Worm (Caenorhabditis elegans) whole organism, L2 larva: ENCODE measurements around the gene T04H1.12.

Source experiments
- C34F6.9 ChIP-seq: fragments of 150-350 bp; optimal IDR thresholded peaks from 2 replicates; lab custom pipeline; 2014; ENCODE audit warnings: missing biosample characterization, missing genetic modification characterization
- F13H6.1 ChIP-seq: sonication (generic microtip); optimal IDR thresholded peaks from 2 replicates; lab custom pipeline; 2016; ENCODE audit warnings: missing genetic modification characterization, missing compliant biosample characterization
- R02D3.7 ChIP-seq: fragments of 150-350 bp; optimal IDR thresholded peaks from 2 replicates; lab custom pipeline; 2014; ENCODE audit warnings: missing biosample characterization, missing genetic modification characterization
- Y55F3AM.14 ChIP-seq: fragments of 200-800 bp; sonication (Bioruptor generic); optimal IDR thresholded peaks from 2 replicates; lab custom pipeline; 2018; ENCODE audit warnings: mild to moderate bottlenecking, missing genetic modification characterization, missing compliant biosample characterization
- ZK546.5 ChIP-seq: sonication (generic microtip); optimal IDR thresholded peaks from 2 replicates; lab custom pipeline; 2017; ENCODE audit warnings: missing biosample characterization, missing genetic modification characterization
- alr-1 ChIP-seq: fragments of 150-350 bp; optimal IDR thresholded peaks from 2 replicates; lab custom pipeline; 2014; ENCODE audit warnings: missing biosample characterization, missing genetic modification characterization
- aly-2 ChIP-seq: fragments of 150-350 bp; optimal IDR thresholded peaks from 2 replicates; lab custom pipeline; 2014; ENCODE audit warnings: missing biosample characterization, missing genetic modification characterization
- ama-1 ChIP-seq: fragments of 150-350 bp; optimal IDR thresholded peaks from 2 replicates; lab custom pipeline; 2018; ENCODE audit warnings: inconsistent platforms
- blmp-1 ChIP-seq: sonication (generic microtip); optimal IDR thresholded peaks from 2 replicates; lab custom pipeline; 2017; ENCODE audit warnings: missing genetic modification characterization, mild to moderate bottlenecking, missing compliant biosample characterization, antibody characterized with exemption, moderate library complexity; ENCODE audit not compliant: insufficient read depth
- ceh-16 ChIP-seq: fragments of 150-350 bp; optimal IDR thresholded peaks from 2 replicates; lab custom pipeline; 2014; ENCODE audit warnings: missing biosample characterization, missing genetic modification characterization
- ceh-82 ChIP-seq: fragments of 150-350 bp; optimal IDR thresholded peaks from 2 replicates; lab custom pipeline; 2014; ENCODE audit warnings: missing biosample characterization, missing genetic modification characterization
- crh-2 ChIP-seq: sonication (generic microtip); optimal IDR thresholded peaks from 2 replicates; lab custom pipeline; 2017; ENCODE audit warnings: missing biosample characterization, missing genetic modification characterization
- dmd-4 ChIP-seq: sonication (generic microtip); optimal IDR thresholded peaks from 2 replicates; lab custom pipeline; 2017; ENCODE audit warnings: missing biosample characterization, missing genetic modification characterization
- egl-27 ChIP-seq: sonication (generic microtip); optimal IDR thresholded peaks from 3 replicates; lab custom pipeline; 2017; ENCODE audit warnings: missing biosample characterization, missing genetic modification reagents, missing genetic modification characterization
- elt-1 ChIP-seq: fragments of 150-350 bp; optimal IDR thresholded peaks from 2 replicates; lab custom pipeline; 2014; ENCODE audit warnings: missing biosample characterization, missing genetic modification characterization
- elt-3 ChIP-seq: sonication (generic microtip); optimal IDR thresholded peaks from 2 replicates; lab custom pipeline; 2017; ENCODE audit warnings: missing biosample characterization, missing genetic modification characterization
- fos-1 ChIP-seq: fragments of 150-350 bp; optimal IDR thresholded peaks from 2 replicates; lab custom pipeline; 2014; ENCODE audit warnings: missing biosample characterization, missing genetic modification characterization
- gmeb-1 ChIP-seq: fragments of 150-350 bp; optimal IDR thresholded peaks from 2 replicates; lab custom pipeline; 2014; ENCODE audit warnings: missing biosample characterization, missing genetic modification characterization
- lin-11 ChIP-seq: fragments of 150-350 bp; sonication (generic microtip); optimal IDR thresholded peaks from 2 replicates; lab custom pipeline; 2014; ENCODE audit warnings: missing biosample characterization, missing genetic modification characterization, inconsistent platforms, mixed read lengths
- lin-13 ChIP-seq: fragments of 150-350 bp; optimal IDR thresholded peaks from 2 replicates; lab custom pipeline; 2014; ENCODE audit warnings: missing biosample characterization, missing genetic modification reagents, missing genetic modification characterization
- lin-39 ChIP-seq: fragments of 150-350 bp; optimal IDR thresholded peaks from 2 replicates; lab custom pipeline; 2014; ENCODE audit warnings: missing biosample characterization, missing genetic modification reagents, missing genetic modification characterization
- lsy-2 ChIP-seq, 2 experiments: fragments of 150-350 bp in 1 of 2; sonication (generic microtip) in 1 of 2; optimal IDR thresholded peaks; 2 replicates each; lab custom pipeline; 2014 to 2017; ENCODE audit warnings: missing biosample characterization in 2 of 2, missing genetic modification characterization in 2 of 2
- mab-5 ChIP-seq: fragments of 150-350 bp; optimal IDR thresholded peaks from 2 replicates; lab custom pipeline; 2014; ENCODE audit warnings: missing biosample characterization, missing genetic modification characterization
- mbf-1 ChIP-seq: sonication (generic microtip); optimal IDR thresholded peaks from 2 replicates; lab custom pipeline; 2017; ENCODE audit warnings: missing biosample characterization, missing genetic modification characterization
- mdl-1 ChIP-seq, 2 experiments: fragments of 150-350 bp in 1 of 2; sonication (generic microtip) in 1 of 2; optimal IDR thresholded peaks; 2 replicates each; lab custom pipeline; 2017; ENCODE audit warnings: missing biosample characterization in 2 of 2, missing genetic modification characterization in 2 of 2
- nhr-10 ChIP-seq: sonication (generic microtip); optimal IDR thresholded peaks from 2 replicates; lab custom pipeline; 2017; ENCODE audit warnings: missing biosample characterization, missing genetic modification characterization
- nhr-11 ChIP-seq: fragments of 150-350 bp; optimal IDR thresholded peaks from 2 replicates; lab custom pipeline; 2014; ENCODE audit warnings: missing biosample characterization, missing genetic modification characterization
- nhr-129 ChIP-seq: fragments of 150-350 bp; optimal IDR thresholded peaks from 2 replicates; lab custom pipeline; 2014; ENCODE audit warnings: missing biosample characterization, missing genetic modification characterization
- nhr-21 ChIP-seq: fragments of 150-350 bp; optimal IDR thresholded peaks from 2 replicates; lab custom pipeline; 2014; ENCODE audit warnings: missing biosample characterization, missing genetic modification characterization
- nhr-237 ChIP-seq: fragments of 150-350 bp; optimal IDR thresholded peaks from 2 replicates; lab custom pipeline; 2014; ENCODE audit warnings: missing biosample characterization, missing genetic modification characterization
- nhr-25 ChIP-seq: fragments of 150-350 bp; sonication (generic microtip); optimal IDR thresholded peaks from 3 replicates; lab custom pipeline; 2014; ENCODE audit warnings: missing biosample characterization, missing genetic modification characterization
- nhr-6 ChIP-seq: fragments of 150-350 bp; optimal IDR thresholded peaks from 2 replicates; lab custom pipeline; 2014; ENCODE audit warnings: missing biosample characterization, missing genetic modification characterization
- nhr-77 ChIP-seq: fragments of 150-350 bp; optimal IDR thresholded peaks from 2 replicates; lab custom pipeline; 2014; ENCODE audit warnings: missing biosample characterization, missing genetic modification characterization
- peb-1 ChIP-seq: fragments of 150-350 bp; optimal IDR thresholded peaks from 2 replicates; lab custom pipeline; 2014; ENCODE audit warnings: missing biosample characterization, missing genetic modification characterization
- sem-4 ChIP-seq: fragments of 150-350 bp; optimal IDR thresholded peaks from 2 replicates; lab custom pipeline; 2014; ENCODE audit warnings: missing biosample characterization, missing genetic modification reagents, missing genetic modification characterization
- skn-1 ChIP-seq: sonication (generic microtip); optimal IDR thresholded peaks from 2 replicates; lab custom pipeline; 2017; ENCODE audit warnings: missing biosample characterization, missing genetic modification characterization
- sma-3 ChIP-seq: sonication (generic microtip); optimal IDR thresholded peaks from 2 replicates; lab custom pipeline; 2016; ENCODE audit warnings: missing genetic modification reagents, missing genetic modification characterization, missing compliant biosample characterization
- sma-9 ChIP-seq, 2 experiments: fragments of 150-350 bp in 1 of 2; sonication (generic microtip) in 1 of 2; optimal IDR thresholded peaks; 2 replicates each; lab custom pipeline; 2014 to 2016; ENCODE audit warnings: missing genetic modification characterization in 2 of 2, mild to moderate bottlenecking in 1 of 2, missing biosample characterization in 1 of 2, missing compliant biosample characterization in 1 of 2, missing genetic modification reagents in 1 of 2, moderate library complexity in 1 of 2
- snpc-4 ChIP-seq: fragments of 150-350 bp; optimal IDR thresholded peaks from 2 replicates; lab custom pipeline; 2014; ENCODE audit warnings: missing biosample characterization, missing genetic modification characterization
- unc-39 ChIP-seq: fragments of 150-350 bp; optimal IDR thresholded peaks from 2 replicates; lab custom pipeline; 2014; ENCODE audit warnings: missing biosample characterization, missing genetic modification characterization
- unc-55 ChIP-seq: fragments of 150-350 bp; sonication (generic microtip); optimal IDR thresholded peaks from 3 replicates; lab custom pipeline; 2014; ENCODE audit warnings: missing biosample characterization, missing genetic modification reagents, missing genetic modification characterization
- unc-62 ChIP-seq: fragments of 150-350 bp; optimal IDR thresholded peaks from 2 replicates; lab custom pipeline; 2014; ENCODE audit warnings: missing biosample characterization, missing genetic modification reagents, missing genetic modification characterization
- zag-1 ChIP-seq: fragments of 150-350 bp; optimal IDR thresholded peaks from 2 replicates; lab custom pipeline; 2014; ENCODE audit warnings: missing biosample characterization, missing genetic modification characterization
- ztf-1 ChIP-seq: fragments of 200-800 bp; sonication (Bioruptor generic); conservative IDR thresholded peaks from 2 replicates; pipeline ENCODE4 v1.3.6; 2022; ENCODE audit warnings: missing genetic modification characterization, missing compliant biosample characterization
- ztf-11 ChIP-seq: sonication (generic microtip); optimal IDR thresholded peaks from 2 replicates; lab custom pipeline; 2017; ENCODE audit warnings: missing biosample characterization, missing genetic modification characterization
- ztf-4 ChIP-seq: fragments of 150-350 bp; optimal IDR thresholded peaks from 2 replicates; lab custom pipeline; 2014; ENCODE audit warnings: missing biosample characterization, missing genetic modification characterization

Gene T04H1.12

DNA sequence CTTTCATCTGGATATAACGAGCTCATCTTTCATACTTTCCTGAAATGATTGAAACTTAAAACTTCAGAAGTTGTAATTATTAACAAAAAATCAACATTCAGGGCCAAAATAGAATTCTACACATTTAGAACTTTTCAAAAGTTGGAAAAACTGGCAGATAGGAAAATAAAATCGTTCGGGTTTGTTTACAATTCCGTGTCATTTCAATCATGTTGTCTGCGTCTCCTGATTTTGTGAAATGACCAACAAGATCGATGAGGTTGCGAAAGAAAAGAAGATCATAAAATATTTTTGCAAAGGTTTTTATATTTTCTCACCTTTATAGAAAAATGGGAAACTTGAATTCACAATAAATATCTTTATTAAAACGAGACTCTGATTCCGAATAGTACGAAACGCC is 33.1 kb downstream of the T04H1.12 start, which contains the start of gene rskd-1:
TSS of gene rskd-1 (minus strand) at position 39 of the 400 bp plus-strand sequence.
- TF ChIP-seq crh-2, result peak; percentile 35
- TF ChIP-seq nhr-25 (tag; lab: Kevin White, UChicago), result peak; percentile 53
- TF ChIP-seq lsy-2 (tag; optimal IDR thresholded peaks at IDR 0.05; lab: Kevin White, UChicago), result peak in 1 of 2 experiments; percentile 35
- TF ChIP-seq fos-1 (tag; lab: Kevin White, UChicago), result peak; percentile 2
- TF ChIP-seq lin-13 (GFP tag; lab: Kevin White, UChicago), result peak; percentile 10
- TF ChIP-seq C34F6.9, result peak; percentile 27
- no peak for TF ChIP-seq sma-3 (GFP tag; lab: Kevin White, UChicago)
- TF ChIP-seq ztf-11 (tag; lab: Kevin White, UChicago), result no peak

- TF ChIP-seq lsy-2 (tag; optimal IDR thresholded peaks at IDR 0.05; lab: Kevin White, UChicago) (peak; percentile 90 to 95), nhr-25 (tag; lab: Kevin White, UChicago) (peak; percentile 88), mab-5 (peak; percentile 93), blmp-1 (tag; lab: Kevin White, UChicago) (peak; percentile 47), lin-11 (tag; lab: Kevin White, UChicago) (peak; percentile 81), nhr-21 (tag; lab: Kevin White, UChicago) (peak; percentile 79), snpc-4 (tag; lab: Kevin White, UChicago) (peak; percentile 74), ZK546.5 (tag; lab: Kevin White, UChicago) (peak; percentile 26), fos-1 (tag; lab: Kevin White, UChicago) (peak; percentile 69), sma-3 (GFP tag; lab: Kevin White, UChicago) (peak; percentile 90), mdl-1 (tag; optimal IDR thresholded peaks at IDR 0.05; lab: Kevin White, UChicago) (no peak), nhr-6 (tag; lab: Kevin White, UChicago) (no peak), crh-2 (peak; percentile 91), ztf-11 (tag; lab: Kevin White, UChicago) (no peak), unc-55 (GFP tag; lab: Kevin White, UChicago) (peak; percentile 95), ama-1 (lab: Kevin White, UChicago) (peak; percentile 41), lin-39 (no peak), ztf-1 (GFP tag; lab: Robert Waterston, UW) (no peak), R02D3.7 (tag; lab: Kevin White, UChicago) (peak; percentile 77), zag-1 (peak; percentile 37), nhr-11 (tag; lab: Kevin White, UChicago) (no peak), skn-1 (no peak), alr-1 (no peak), C34F6.9 (peak; percentile 91), nhr-77 (tag; lab: Kevin White, UChicago) (no peak), aly-2 (tag; lab: Kevin White, UChicago) (no peak), F13H6.1 (tag; lab: Kevin White, UChicago) (peak; percentile 88), peb-1 (no peak), ceh-82 (tag; lab: Kevin White, UChicago) (peak; percentile 53), ceh-16 (tag; lab: Kevin White, UChicago) (peak; percentile 75), nhr-237 (tag; lab: Kevin White, UChicago) (peak; percentile 56), Y55F3AM.14 (GFP tag; lab: Kevin White, UChicago) (peak; percentile 22), elt-3 (tag; lab: Kevin White, UChicago) (no peak), gmeb-1 (tag; lab: Kevin White, UChicago) (peak; percentile 99), unc-39 (tag; lab: Kevin White, UChicago) (no peak), egl-27 (tag; lab: Kevin White, UChicago) (peak; percentile 65), nhr-10 (peak; percentile 70), dmd-4 (tag; lab: Kevin White, UChicago) (peak; percentile 45), nhr-129 (tag; lab: Kevin White, UChicago) (peak; percentile 56), mbf-1 (no peak), sem-4 (tag; lab: Kevin White, UChicago) (peak; percentile 83), elt-1 (tag; lab: Kevin White, UChicago) (no peak), unc-62 (GFP tag; lab: Kevin White, UChicago) (peak; percentile 43), lin-13 (GFP tag; lab: Kevin White, UChicago) (peak; percentile 81), sma-9 (GFP tag; optimal IDR thresholded peaks at IDR 0.05; lab: Kevin White, UChicago) (peak; percentile 95), sma-9 (tag; optimal IDR thresholded peaks at IDR 0.05; lab: Kevin White, UChicago) (no peak), ztf-4 (tag; lab: Kevin White, UChicago) (peak; percentile 61)
Observed at ce11 chrV:12291587-12291986, 36.1 kb downstream of the T04H1.12 start, which contains the start of the genes srpa-68 and srh-16. srpa-68 (minus strand) TSS chrV:12291658. srh-16 (plus strand) TSS chrV:12291861.
